Worm (Caenorhabditis elegans) whole organism, early embryonic: Measurements from ENCODE around the gene ets-5.

Source experiments
- ama-1 ChIP-seq: fragments of 150-350 bp; optimal IDR thresholded peaks from 2 replicates; lab custom pipeline; 2014
- ets-7 ChIP-seq: sonication (generic microtip); optimal IDR thresholded peaks from 2 replicates; lab custom pipeline; 2016; ENCODE audit warnings: missing genotype, missing genetic modification characterization, missing compliant biosample characterization
- flt-1 ChIP-seq: fragments of 200-800 bp; sonication (Bioruptor generic); IDR thresholded peaks from 2 replicates; pipeline ENCODE4 v1.3.6; 2022; ENCODE audit warnings: missing genetic modification characterization, missing compliant biosample characterization
- hnd-1 ChIP-seq: sonication (generic microtip); optimal IDR thresholded peaks from 2 replicates; lab custom pipeline; 2016; ENCODE audit warnings: missing genetic modification characterization, missing compliant biosample characterization

DNA sequence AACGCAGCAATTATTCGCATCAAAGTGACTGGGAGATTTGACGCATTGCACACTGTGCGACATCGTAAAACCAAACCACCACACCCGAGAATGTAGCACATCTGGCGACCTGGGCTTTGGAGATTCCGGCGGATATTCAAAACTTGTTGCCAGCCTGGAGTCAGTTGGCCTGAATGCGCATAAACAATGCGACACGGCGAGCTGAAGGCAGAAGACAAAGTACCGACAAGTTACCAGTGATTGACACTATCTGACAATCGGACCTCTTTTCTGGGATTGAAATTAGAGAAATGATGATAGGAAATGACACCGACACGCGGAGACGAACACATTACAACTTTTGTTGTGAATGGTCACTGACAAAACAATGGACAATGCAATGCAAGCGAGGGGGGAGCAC is 45.5 kb downstream of the ets-5 start:
- no peak for TF ChIP-seq ets-7
- no peak for TF ChIP-seq hnd-1 (tag; lab: Kevin White, UChicago)
- TF ChIP-seq flt-1 (GFP tag; lab: Robert Waterston, UW) = no peak
- TF ChIP-seq ama-1 (lab: Kevin White, UChicago) = no peak
